Worm (Caenorhabditis elegans) whole organism, L1 larva: ENCODE measurements around the gene F43G6.16.
A peak's percentile ranks its signal among the peaks of the same experiment; 100 is the strongest.

Experiments
- C04F5.9 ChIP-seq: sonication (generic microtip); optimal IDR thresholded peaks from 2 replicates; lab custom pipeline; 2016; ENCODE audit warnings: missing genetic modification characterization, missing compliant biosample characterization
- C34B4.2 ChIP-seq: sonication (generic microtip); optimal IDR thresholded peaks from 2 replicates; lab custom pipeline; 2017; ENCODE audit warnings: mild to moderate bottlenecking, missing genetic modification characterization, missing compliant biosample characterization
- aha-1 ChIP-seq: fragments of 150-350 bp; optimal IDR thresholded peaks from 2 replicates; lab custom pipeline; 2014; ENCODE audit warnings: missing biosample characterization, missing genetic modification characterization
- ceh-63 ChIP-seq: fragments of 200-800 bp; sonication (Bioruptor generic); optimal IDR thresholded peaks from 2 replicates; lab custom pipeline; 2018; ENCODE audit warnings: mild to moderate bottlenecking, missing genetic modification characterization, missing compliant biosample characterization
- ceh-88 ChIP-seq: fragments of 200-800 bp; sonication (Bioruptor generic); IDR thresholded peaks from 2 replicates; pipeline ENCODE4 v1.3.6; 2022; ENCODE audit warnings: missing genetic modification characterization, missing compliant biosample characterization
- ceh-90 ChIP-seq: sonication (generic microtip); optimal IDR thresholded peaks from 2 replicates; lab custom pipeline; 2016; ENCODE audit warnings: missing genetic modification characterization, missing compliant biosample characterization
- dpl-1 ChIP-seq, 3 experiments: fragments of 150-350 bp in 2 of 3; sonication (generic microtip) in 1 of 3; optimal IDR thresholded peaks; 2 replicates each; lab custom pipeline; 2014 to 2017; ENCODE audit warnings: missing biosample characterization in 3 of 3, missing genetic modification characterization in 3 of 3, missing genetic modification reagents in 3 of 3
- dsc-1 ChIP-seq: sonication (generic microtip); optimal IDR thresholded peaks from 2 replicates; lab custom pipeline; 2016; ENCODE audit warnings: mild to moderate bottlenecking, missing genetic modification characterization, missing compliant biosample characterization
- efl-1 ChIP-seq, 4 experiments: fragments of 150-350 bp; optimal IDR thresholded peaks in 3 of 4; peaks in 1 of 4; 1 replicate in 1 of 4; 2 replicates in 3 of 4; lab custom pipeline; 2014; ENCODE audit warnings: missing biosample characterization in 2 of 4, missing genetic modification characterization in 2 of 4, missing genetic modification reagents in 2 of 4
- efl-3 ChIP-seq: fragments of 200-800 bp; sonication (Bioruptor generic); optimal IDR thresholded peaks from 2 replicates; lab custom pipeline; 2018; ENCODE audit warnings: mild to moderate bottlenecking, missing genetic modification characterization, missing compliant biosample characterization
- egl-13 ChIP-seq: sonication (generic microtip); optimal IDR thresholded peaks from 2 replicates; lab custom pipeline; 2016; ENCODE audit warnings: missing genotype, missing genetic modification reagents, missing genetic modification characterization, missing compliant biosample characterization
- egl-27 ChIP-seq, 2 experiments: fragments of 150-350 bp in 1 of 2; sonication (generic microtip); optimal IDR thresholded peaks; 3 replicates each; lab custom pipeline; 2017 to 2018; ENCODE audit warnings: missing biosample characterization in 2 of 2, missing genetic modification characterization in 2 of 2, missing genetic modification reagents in 2 of 2
- elt-2 ChIP-seq: sonication (generic microtip); optimal IDR thresholded peaks from 2 replicates; lab custom pipeline; 2016; ENCODE audit warnings: missing genetic modification characterization, mild to moderate bottlenecking, inconsistent platforms, missing compliant biosample characterization, missing genetic modification reagents
- fkh-4 ChIP-seq: sonication (generic microtip); optimal IDR thresholded peaks from 2 replicates; lab custom pipeline; 2016; ENCODE audit warnings: missing compliant biosample characterization, missing genetic modification characterization, borderline replicate concordance
- fkh-8 ChIP-seq: sonication (generic microtip); optimal IDR thresholded peaks from 2 replicates; lab custom pipeline; 2016; ENCODE audit warnings: mild to moderate bottlenecking, missing genetic modification characterization, missing compliant biosample characterization
- grh-1 ChIP-seq: fragments of 200-800 bp; sonication (Bioruptor generic); IDR thresholded peaks from 2 replicates; pipeline ENCODE4 v1.3.6; 2022; ENCODE audit warnings: missing genetic modification reagents, missing genetic modification characterization, missing compliant biosample characterization
- hlh-17 ChIP-seq: fragments of 200-800 bp; sonication (Bioruptor generic); optimal IDR thresholded peaks from 2 replicates; lab custom pipeline; 2018; ENCODE audit warnings: missing genetic modification characterization, mild to moderate bottlenecking, missing compliant biosample characterization, moderate library complexity, borderline replicate concordance
- hlh-4 ChIP-seq: sonication (generic microtip); optimal IDR thresholded peaks from 2 replicates; lab custom pipeline; 2016; ENCODE audit warnings: mild to moderate bottlenecking, missing genetic modification characterization, missing compliant biosample characterization
- irx-1 ChIP-seq: sonication (generic microtip); optimal IDR thresholded peaks from 2 replicates; lab custom pipeline; 2016; ENCODE audit warnings: missing genetic modification characterization, missing compliant biosample characterization
- isw-1 ChIP-seq: fragments of 200-800 bp; sonication (Bioruptor generic); IDR thresholded peaks from 2 replicates; pipeline ENCODE4 v1.3.6; 2022; ENCODE audit warnings: missing genetic modification characterization, missing compliant biosample characterization
- jun-1 ChIP-seq: fragments of 150-350 bp; optimal IDR thresholded peaks from 2 replicates; lab custom pipeline; 2014; ENCODE audit warnings: missing biosample characterization, missing genetic modification reagents, missing genetic modification characterization
- lin-13 ChIP-seq: fragments of 150-350 bp; optimal IDR thresholded peaks from 2 replicates; lab custom pipeline; 2014; ENCODE audit warnings: missing biosample characterization, missing genetic modification reagents, missing genetic modification characterization
- lin-14 ChIP-seq: fragments of 200-800 bp; sonication (Bioruptor generic); optimal IDR thresholded peaks from 2 replicates; lab custom pipeline; 2018; ENCODE audit warnings: mild to moderate bottlenecking, missing genetic modification characterization, moderate library complexity, missing compliant biosample characterization
- lin-15B ChIP-seq: fragments of 150-350 bp; sonication (generic microtip); optimal IDR thresholded peaks from 3 replicates; lab custom pipeline; 2014; ENCODE audit warnings: missing biosample characterization, missing genetic modification characterization
- lin-39 ChIP-seq: fragments of 150-350 bp; optimal IDR thresholded peaks from 2 replicates; lab custom pipeline; 2014; ENCODE audit warnings: missing biosample characterization, missing genetic modification reagents, missing genetic modification characterization
- lsy-2 ChIP-seq, 2 experiments: fragments of 150-350 bp; optimal IDR thresholded peaks; 2 replicates each; lab custom pipeline; 2014; ENCODE audit warnings: missing biosample characterization in 2 of 2, missing genetic modification characterization in 2 of 2
- mdl-1 ChIP-seq, 2 experiments: fragments of 150-350 bp; optimal IDR thresholded peaks; 2 replicates each; lab custom pipeline; 2014 to 2017; ENCODE audit warnings: missing biosample characterization in 2 of 2, missing genetic modification characterization in 2 of 2, inconsistent platforms in 1 of 2
- mef-2 ChIP-seq: fragments of 150-350 bp; optimal IDR thresholded peaks from 2 replicates; lab custom pipeline; 2014; ENCODE audit warnings: missing biosample characterization, missing genetic modification characterization
- mep-1 ChIP-seq: fragments of 150-350 bp; optimal IDR thresholded peaks from 2 replicates; lab custom pipeline; 2014; ENCODE audit warnings: missing biosample characterization, missing genetic modification characterization
- nhr-19 ChIP-seq: fragments of 200-800 bp; sonication (Bioruptor generic); conservative IDR thresholded peaks from 2 replicates; pipeline ENCODE4 v1.3.6; 2022; ENCODE audit warnings: missing genetic modification characterization, missing compliant biosample characterization
- nhr-20 ChIP-seq: sonication (generic microtip); optimal IDR thresholded peaks from 2 replicates; lab custom pipeline; 2016; ENCODE audit warnings: mild to moderate bottlenecking, missing genetic modification characterization, missing compliant biosample characterization
- nhr-237 ChIP-seq: fragments of 150-350 bp; optimal IDR thresholded peaks from 2 replicates; lab custom pipeline; 2014; ENCODE audit warnings: missing biosample characterization, missing genetic modification characterization
- nhr-71 ChIP-seq: sonication (generic microtip); optimal IDR thresholded peaks from 2 replicates; lab custom pipeline; 2016; ENCODE audit warnings: mild to moderate bottlenecking, missing genetic modification characterization, moderate library complexity, missing compliant biosample characterization
- pag-3 ChIP-seq: sonication (generic microtip); optimal IDR thresholded peaks from 2 replicates; lab custom pipeline; 2017; ENCODE audit warnings: missing genetic modification characterization, mild to moderate bottlenecking, missing compliant biosample characterization, antibody characterized with exemption, borderline replicate concordance; ENCODE audit not compliant: insufficient read depth
- pax-3 ChIP-seq: fragments of 200-800 bp; sonication (Bioruptor generic); optimal IDR thresholded peaks from 2 replicates; lab custom pipeline; 2018; ENCODE audit warnings: mild to moderate bottlenecking, missing genetic modification characterization, moderate library complexity, missing compliant biosample characterization
- pqm-1 ChIP-seq: sonication (generic microtip); optimal IDR thresholded peaks from 3 replicates; lab custom pipeline; 2017; ENCODE audit warnings: missing biosample characterization, missing genetic modification characterization
- rnt-1 ChIP-seq: sonication (generic microtip); optimal IDR thresholded peaks from 2 replicates; lab custom pipeline; 2016; ENCODE audit warnings: mild to moderate bottlenecking, missing genetic modification characterization, moderate library complexity, missing compliant biosample characterization
- snpc-4 ChIP-seq: fragments of 150-350 bp; optimal IDR thresholded peaks from 2 replicates; lab custom pipeline; 2014; ENCODE audit warnings: missing biosample characterization, missing genetic modification characterization
- snu-23 ChIP-seq: sonication (generic microtip); optimal IDR thresholded peaks from 2 replicates; lab custom pipeline; 2016; ENCODE audit warnings: missing genetic modification characterization, missing compliant biosample characterization
- sox-4 ChIP-seq: sonication (generic microtip); optimal IDR thresholded peaks from 2 replicates; lab custom pipeline; 2016; ENCODE audit warnings: missing genetic modification characterization, missing compliant biosample characterization
- sup-37 ChIP-seq: fragments of 200-800 bp; sonication (Bioruptor generic); optimal IDR thresholded peaks from 2 replicates; lab custom pipeline; 2018; ENCODE audit warnings: mild to moderate bottlenecking, missing genetic modification characterization, missing compliant biosample characterization
- swsn-7 ChIP-seq: sonication (generic microtip); optimal IDR thresholded peaks from 2 replicates; lab custom pipeline; 2016; ENCODE audit warnings: missing genetic modification characterization, missing compliant biosample characterization
- tbx-2 ChIP-seq: sonication (generic microtip); optimal IDR thresholded peaks from 2 replicates; lab custom pipeline; 2016; ENCODE audit warnings: missing genetic modification characterization, missing compliant biosample characterization
- unc-130 ChIP-seq: fragments of 150-350 bp; optimal IDR thresholded peaks from 2 replicates; lab custom pipeline; 2017; ENCODE audit warnings: missing biosample characterization, missing genetic modification characterization, inconsistent platforms
- unc-30 ChIP-seq: sonication (generic microtip); optimal IDR thresholded peaks from 2 replicates; lab custom pipeline; 2017; ENCODE audit warnings: missing biosample characterization, missing genetic modification characterization
- unc-86 ChIP-seq: sonication (generic microtip); optimal IDR thresholded peaks from 2 replicates; lab custom pipeline; 2016; ENCODE audit warnings: missing genetic modification characterization, missing compliant biosample characterization
- zag-1 ChIP-seq: fragments of 150-350 bp; optimal IDR thresholded peaks from 2 replicates; lab custom pipeline; 2014; ENCODE audit warnings: missing biosample characterization, missing genetic modification characterization
- zip-4 ChIP-seq: fragments of 200-800 bp; sonication (Bioruptor generic); optimal IDR thresholded peaks from 2 replicates; lab custom pipeline; 2018; ENCODE audit warnings: mild to moderate bottlenecking, missing genetic modification characterization, moderate library complexity, missing compliant biosample characterization
- ztf-11 ChIP-seq, 2 experiments: sonication (generic microtip); optimal IDR thresholded peaks; 2 replicates each; lab custom pipeline; 2016 to 2017; ENCODE audit warnings: missing genetic modification characterization in 2 of 2, missing biosample characterization in 1 of 2, missing compliant biosample characterization in 1 of 2
- ztf-4 ChIP-seq: fragments of 150-350 bp; optimal IDR thresholded peaks from 2 replicates; lab custom pipeline; 2014; ENCODE audit warnings: missing biosample characterization, missing genetic modification characterization

Gene F43G6.16

ce11 chrII:11759277-11759676, 23.2 kb downstream of the F43G6.16 start, which contains the start of the genes F44E5.4 and F44E5.5 (continued):
- TF ChIP-seq ceh-88 (GFP tag; lab: Robert Waterston, UW) = peak; percentile 94
- TF ChIP-seq jun-1 (tag; lab: Kevin White, UChicago) = peak; percentile 90
- TF ChIP-seq dsc-1 (tag; lab: Kevin White, UChicago) = peak; percentile 91
- TF ChIP-seq swsn-7 (tag; lab: Kevin White, UChicago) = peak; percentile 95
- peak; percentile 52 for TF ChIP-seq lin-39 (tag; lab: Kevin White, UChicago)
- TF ChIP-seq isw-1 = peak; percentile 94
- TF ChIP-seq lin-14 (GFP tag; lab: Kevin White, UChicago) = peak; percentile 94
- peak; percentile 89 for TF ChIP-seq unc-86 (tag; lab: Kevin White, UChicago)
- TF ChIP-seq snu-23 (GFP tag; lab: Kevin White, UChicago) = peak; percentile 92
- TF ChIP-seq hlh-17 = peak; percentile 91
- peak; percentile 76 for TF ChIP-seq zip-4
- peak; percentile 37 for TF ChIP-seq fkh-4
- peak; percentile 75 for TF ChIP-seq ceh-63 (GFP tag; lab: Kevin White, UChicago)
- peak in 1 of 2 experiments; percentile 61 for TF ChIP-seq mdl-1 (tag; optimal IDR thresholded peaks at IDR 0.05; lab: Kevin White, UChicago)
- TF ChIP-seq nhr-71 (tag; lab: Kevin White, UChicago) = peak; percentile 97
- TF ChIP-seq tbx-2 (tag; lab: Kevin White, UChicago) = peak; percentile 84
- TF ChIP-seq snpc-4 = peak; percentile 32
- TF ChIP-seq mef-2 (tag; lab: Kevin White, UChicago) = peak; percentile 56
- TF ChIP-seq dpl-1 (GFP tag; optimal IDR thresholded peaks at IDR 0.05; lab: Kevin White, UChicago) = peak; percentile 57 to 62 (median 62)
- TF ChIP-seq unc-130 (tag; lab: Kevin White, UChicago) = peak; percentile 38
- TF ChIP-seq egl-13 (tag; lab: Kevin White, UChicago) = peak; percentile 92
- TF ChIP-seq rnt-1 (tag; lab: Kevin White, UChicago) = peak; percentile 88
- peak; percentile 77 to 78 for TF ChIP-seq lsy-2 (tag; optimal IDR thresholded peaks at IDR 0.05; lab: Kevin White, UChicago)
- peak; percentile 76 for TF ChIP-seq aha-1 (tag; lab: Kevin White, UChicago)
- peak; percentile 96 for TF ChIP-seq nhr-19 (GFP tag; lab: Robert Waterston, UW)
- peak; percentile 36 for TF ChIP-seq C04F5.9 (tag; lab: Kevin White, UChicago)
- peak; percentile 77 for TF ChIP-seq ztf-4 (tag; lab: Kevin White, UChicago)
- TF ChIP-seq efl-1 (optimal IDR thresholded peaks at IDR 0.05; lab: Kevin White, UChicago) = peak; percentile 73 to 86
- TF ChIP-seq efl-1 (GFP tag; optimal IDR thresholded peaks at IDR 0.05 in 1 of 2; lab: Kevin White, UChicago) = peak; percentile 53 to 96
- peak; percentile 83 for TF ChIP-seq nhr-237
- TF ChIP-seq lin-13 = peak; percentile 87
- peak; percentile 77 for TF ChIP-seq sup-37
- TF ChIP-seq fkh-8 = peak; percentile 98
- peak; percentile 62 for TF ChIP-seq mep-1 (tag; lab: Kevin White, UChicago)
- TF ChIP-seq ztf-11 (tag; optimal IDR thresholded peaks at IDR 0.05; lab: Kevin White, UChicago) = peak in 1 of 2 experiments; percentile 78
- peak; percentile 86 for TF ChIP-seq irx-1 (tag; lab: Kevin White, UChicago)
- peak; percentile 89 for TF ChIP-seq nhr-20 (tag; lab: Kevin White, UChicago)
- TF ChIP-seq pax-3 (tag; lab: Kevin White, UChicago) = peak; percentile 90

ce11 chrII:11756684-11757107, 25.7 kb downstream of the F43G6.16 start:
- TF ChIP-seq hlh-4 = no peak
- no peak for TF ChIP-seq pqm-1 (tag; lab: Kevin White, UChicago)
- TF ChIP-seq grh-1 (GFP tag; lab: Robert Waterston, UW) = no peak; the same call in 1 of the 2 replicates
- TF ChIP-seq lin-13 = peak; percentile 28
- TF ChIP-seq isw-1 = no peak
- no peak for TF ChIP-seq unc-30 (tag; lab: Kevin White, UChicago)
- TF ChIP-seq aha-1 (tag; lab: Kevin White, UChicago) = no peak
- no peak for TF ChIP-seq efl-3 (GFP tag; lab: Kevin White, UChicago)
- no peak for TF ChIP-seq elt-2 (tag; lab: Kevin White, UChicago)
- TF ChIP-seq C34B4.2 = no peak
- no peak for TF ChIP-seq ceh-90
- TF ChIP-seq fkh-4 = no peak
- no peak for TF ChIP-seq zag-1 (tag; lab: Kevin White, UChicago)
- TF ChIP-seq unc-86 (tag; lab: Kevin White, UChicago) = peak; percentile 50
- TF ChIP-seq egl-27 (tag; optimal IDR thresholded peaks at IDR 0.05; lab: Kevin White, UChicago) = no peak
- no peak for TF ChIP-seq sox-4 (tag; lab: Kevin White, UChicago)
- peak; percentile 82 for TF ChIP-seq fkh-8
- TF ChIP-seq lin-15B (tag; lab: Kevin White, UChicago) = no peak
- TF ChIP-seq ztf-4 (tag; lab: Kevin White, UChicago) = peak; percentile 81
- TF ChIP-seq nhr-19 (GFP tag; lab: Robert Waterston, UW) = peak; percentile 40
- TF ChIP-seq nhr-71 (tag; lab: Kevin White, UChicago) = peak; percentile 81
- no peak for TF ChIP-seq pag-3
